Fruit fly (Drosophila melanogaster) whole organism, prepupa: ENCODE measurements around the gene CG31106.

Experiments used
- Blimp-1 ChIP-seq: fragments of 200-800 bp; sonication (Bioruptor generic); optimal IDR thresholded peaks from 3 replicates; lab custom pipeline; 2017; ENCODE audit warnings: missing biosample characterization, missing genetic modification characterization, mild to moderate bottlenecking, moderate library complexity, missing genetic modification reagents
- CG10631 ChIP-seq: fragments of 200-800 bp; sonication (Bioruptor generic); optimal IDR thresholded peaks from 2 replicates; lab custom pipeline; 2016; ENCODE audit warnings: missing biosample characterization, missing genetic modification characterization
- CG11294 ChIP-seq: fragments of 200-800 bp; sonication (Bioruptor generic); IDR thresholded peaks from 2 replicates; pipeline ENCODE4 v1.3.6; 2022; ENCODE audit warnings: missing biosample characterization, missing genetic modification characterization
- CG11762 ChIP-seq: fragments of 200-800 bp; sonication (Bioruptor generic); optimal IDR thresholded peaks from 3 replicates; lab custom pipeline; 2016; ENCODE audit warnings: missing biosample characterization, missing genetic modification characterization; ENCODE audit not compliant: insufficient read depth
- CG11902 ChIP-seq: fragments of 200-800 bp; sonication (Bioruptor generic); optimal IDR thresholded peaks from 3 replicates; lab custom pipeline; 2016; ENCODE audit warnings: missing biosample characterization, missing genetic modification characterization
- CG15336 ChIP-seq: fragments of 200-800 bp; sonication (Bioruptor generic); IDR thresholded peaks from 2 replicates; pipeline ENCODE4 v1.3.6; 2022; ENCODE audit warnings: missing biosample characterization, missing genetic modification characterization
- CG1621 ChIP-seq: fragments of 200-800 bp; sonication (Bioruptor generic); optimal IDR thresholded peaks from 3 replicates; lab custom pipeline; 2018; ENCODE audit warnings: missing biosample characterization, mild to moderate bottlenecking, missing genetic modification characterization
- CG3032 ChIP-seq: fragments of 200-800 bp; optimal IDR thresholded peaks from 2 replicates; lab custom pipeline; 2019; ENCODE audit warnings: missing biosample characterization, mild to moderate bottlenecking, missing genetic modification characterization, moderate library complexity
- CG31627 ChIP-seq: fragments of 200-800 bp; sonication (Bioruptor generic); optimal IDR thresholded peaks from 3 replicates; lab custom pipeline; 2016; ENCODE audit warnings: missing biosample characterization, missing genetic modification characterization
- CG32006 ChIP-seq: fragments of 200-800 bp; sonication (Bioruptor generic); optimal IDR thresholded peaks from 3 replicates; lab custom pipeline; 2017; ENCODE audit warnings: missing biosample characterization, mild to moderate bottlenecking, missing genetic modification characterization
- CG34406 ChIP-seq: fragments of 200-800 bp; sonication (Bioruptor generic); optimal IDR thresholded peaks from 3 replicates; lab custom pipeline; 2016; ENCODE audit warnings: missing biosample characterization, missing genetic modification characterization
- CG3919 ChIP-seq: fragments of 200-800 bp; sonication (Bioruptor generic); optimal IDR thresholded peaks from 3 replicates; lab custom pipeline; 2016; ENCODE audit warnings: missing biosample characterization, missing genetic modification characterization
- CG4318 ChIP-seq: fragments of 200-800 bp; sonication (Bioruptor generic); optimal IDR thresholded peaks from 3 replicates; lab custom pipeline; 2017; ENCODE audit warnings: missing biosample characterization, mild to moderate bottlenecking, missing genetic modification characterization
- CG6276 ChIP-seq: fragments of 200-800 bp; sonication (Bioruptor generic); optimal IDR thresholded peaks from 2 replicates; lab custom pipeline; 2017; ENCODE audit warnings: missing biosample characterization, mild to moderate bottlenecking, missing genetic modification characterization
- CG7368 ChIP-seq: fragments of 200-800 bp; sonication (Bioruptor generic); optimal IDR thresholded peaks from 3 replicates; lab custom pipeline; 2016; ENCODE audit warnings: missing biosample characterization, missing genetic modification characterization
- CG8119 ChIP-seq: fragments of 200-800 bp; sonication (Bioruptor generic); IDR thresholded peaks from 3 replicates; pipeline ENCODE4 v1.3.6; 2022; ENCODE audit warnings: missing biosample characterization, missing genetic modification characterization
- CG8632 ChIP-seq: fragments of 200-800 bp; sonication (Bioruptor generic); optimal IDR thresholded peaks from 3 replicates; lab custom pipeline; 2016; ENCODE audit warnings: missing biosample characterization, missing genetic modification characterization
- CG9139 ChIP-seq: fragments of 200-800 bp; sonication (Bioruptor generic); optimal IDR thresholded peaks from 3 replicates; lab custom pipeline; 2017; ENCODE audit warnings: missing biosample characterization, mild to moderate bottlenecking, missing genetic modification characterization
- Eip75B ChIP-seq: fragments of 200-800 bp; sonication (Bioruptor generic); optimal IDR thresholded peaks from 3 replicates; lab custom pipeline; 2016; ENCODE audit warnings: missing biosample characterization, missing genetic modification characterization
- Eip78C ChIP-seq: fragments of 200-800 bp; sonication (Bioruptor generic); peaks from one replicate; lab custom pipeline; 2016; ENCODE audit warnings: missing biosample characterization, missing genetic modification characterization
- Eip93F ChIP-seq: fragments of 200-800 bp; sonication (Bioruptor generic); optimal IDR thresholded peaks from 2 replicates; lab custom pipeline; 2016; ENCODE audit warnings: missing biosample characterization, mild to moderate bottlenecking, missing genetic modification characterization
- Ets21C ChIP-seq: fragments of 200-800 bp; sonication (Bioruptor generic); optimal IDR thresholded peaks from 3 replicates; lab custom pipeline; 2016; ENCODE audit warnings: missing biosample characterization, missing genetic modification characterization
- Ets96B ChIP-seq: fragments of 200-800 bp; optimal IDR thresholded peaks from 2 replicates; lab custom pipeline; 2019; ENCODE audit warnings: missing biosample characterization, mild to moderate bottlenecking, missing genetic modification characterization, moderate library complexity
- Gug ChIP-seq: fragments of 200-800 bp; sonication (Bioruptor generic); IDR thresholded peaks from 2 replicates; pipeline ENCODE4 v1.3.6; 2022; ENCODE audit warnings: missing biosample characterization, missing genetic modification characterization
- Hr38 ChIP-seq: sonication (Bioruptor generic); optimal IDR thresholded peaks from 2 replicates; lab custom pipeline; 2016; ENCODE audit warnings: missing biosample characterization, missing genetic modification characterization
- Hr4 ChIP-seq: fragments of 200-800 bp; sonication (Bioruptor generic); optimal IDR thresholded peaks from 3 replicates; lab custom pipeline; 2016; ENCODE audit warnings: missing biosample characterization, missing genetic modification characterization
- Lpt ChIP-seq: fragments of 200-800 bp; sonication (Bioruptor generic); optimal IDR thresholded peaks from 3 replicates; lab custom pipeline; 2016; ENCODE audit warnings: missing biosample characterization, missing genetic modification characterization
- OdsH ChIP-seq: fragments of 200-800 bp; sonication (Bioruptor generic); optimal IDR thresholded peaks from 3 replicates; lab custom pipeline; 2016; ENCODE audit warnings: missing biosample characterization, missing genetic modification characterization
- Smox ChIP-seq: fragments of 200-800 bp; sonication (Bioruptor generic); optimal IDR thresholded peaks from 3 replicates; lab custom pipeline; 2016; ENCODE audit warnings: missing biosample characterization, missing genetic modification characterization
- Sox102F ChIP-seq: fragments of 200-800 bp; sonication (Bioruptor generic); optimal IDR thresholded peaks from 2 replicates; lab custom pipeline; 2016; ENCODE audit warnings: missing biosample characterization, mild to moderate bottlenecking, missing genetic modification characterization
- achi ChIP-seq: fragments of 200-800 bp; sonication (Bioruptor generic); optimal IDR thresholded peaks from 3 replicates; lab custom pipeline; 2016; ENCODE audit warnings: missing biosample characterization, missing genetic modification characterization
- acj6 ChIP-seq: fragments of 200-800 bp; sonication (Bioruptor generic); optimal IDR thresholded peaks from 3 replicates; lab custom pipeline; 2016; ENCODE audit warnings: missing biosample characterization, missing genetic modification characterization
- cyc ChIP-seq: fragments of 200-800 bp; sonication (Bioruptor generic); optimal IDR thresholded peaks from 3 replicates; lab custom pipeline; 2016; ENCODE audit warnings: missing biosample characterization, missing genetic modification characterization
- eg ChIP-seq: fragments of 200-800 bp; sonication (Bioruptor generic); IDR thresholded peaks from 3 replicates; pipeline ENCODE4 v1.3.6; 2022; ENCODE audit warnings: missing biosample characterization, missing genetic modification characterization
- fd59A ChIP-seq: fragments of 200-800 bp; sonication (Bioruptor generic); optimal IDR thresholded peaks from 2 replicates; lab custom pipeline; 2017; ENCODE audit warnings: missing biosample characterization, mild to moderate bottlenecking, missing genetic modification characterization, missing genetic modification reagents
- fd85E ChIP-seq: fragments of 200-800 bp; sonication (Bioruptor generic); optimal IDR thresholded peaks from 3 replicates; lab custom pipeline; 2016; ENCODE audit warnings: missing biosample characterization, missing genetic modification characterization
- lz ChIP-seq: fragments of 200-800 bp; sonication (Bioruptor generic); optimal IDR thresholded peaks from 3 replicates; lab custom pipeline; 2016; ENCODE audit warnings: missing biosample characterization, missing genetic modification characterization
- net ChIP-seq: fragments of 200-800 bp; sonication (Bioruptor generic); optimal IDR thresholded peaks from 3 replicates; lab custom pipeline; 2016; ENCODE audit warnings: missing biosample characterization, missing genetic modification characterization
- salr ChIP-seq, 2 experiments: fragments of 200-800 bp; sonication (Bioruptor generic); optimal IDR thresholded peaks; 3 replicates each; lab custom pipeline; 2016 to 2018; ENCODE audit warnings: missing biosample characterization in 2 of 2, missing genetic modification characterization in 2 of 2, mild to moderate bottlenecking in 1 of 2
- spab ChIP-seq: fragments of 200-800 bp; sonication (Bioruptor generic); optimal IDR thresholded peaks from 2 replicates; lab custom pipeline; 2017; ENCODE audit warnings: missing biosample characterization, mild to moderate bottlenecking, missing genetic modification characterization, missing genetic modification reagents
- ss ChIP-seq, 2 experiments: fragments of 200-800 bp; sonication (Bioruptor generic); optimal IDR thresholded peaks; 2 replicates in 1 of 2; 3 replicates in 1 of 2; lab custom pipeline; 2017 to 2018; ENCODE audit warnings: mild to moderate bottlenecking in 2 of 2, missing biosample characterization in 2 of 2, missing genetic modification characterization in 2 of 2, moderate library complexity in 1 of 2
- svp ChIP-seq: fragments of 200-800 bp; sonication (Bioruptor generic); peaks from one replicate; lab custom pipeline; 2016; ENCODE audit warnings: missing biosample characterization, missing genetic modification characterization
- topi ChIP-seq: fragments of 200-800 bp; sonication (Bioruptor generic); optimal IDR thresholded peaks from 3 replicates; lab custom pipeline; 2016; ENCODE audit warnings: missing biosample characterization, missing genetic modification characterization
- vri ChIP-seq: fragments of 200-800 bp; sonication (Bioruptor generic); optimal IDR thresholded peaks from 3 replicates; lab custom pipeline; 2016; ENCODE audit warnings: missing biosample characterization, mild to moderate bottlenecking, missing genetic modification characterization

CG31106 gene

DNA sequence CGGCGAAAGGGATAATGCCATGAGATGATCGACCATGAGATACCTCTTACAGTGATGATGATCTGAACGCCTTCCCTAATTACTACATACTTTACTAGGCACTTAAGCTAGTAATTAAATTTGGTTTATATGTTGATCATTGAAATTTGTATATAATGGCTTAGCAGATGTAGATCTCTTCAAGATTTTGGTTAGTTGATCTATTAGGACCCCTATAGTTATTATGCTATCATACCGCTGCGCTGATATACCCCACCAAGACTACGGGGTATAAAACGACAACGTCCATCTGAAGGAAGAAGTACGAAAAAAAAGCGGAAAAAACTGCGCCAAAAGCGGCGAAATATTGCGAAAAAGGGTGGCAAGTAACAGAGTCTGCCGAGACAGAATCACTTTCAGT, 41.9 kb upstream of the CG31106 start (continued):
- TF ChIP-seq CG3919 (GFP tag; lab: Kevin White, UChicago) (peak; percentile 58), cyc (GFP tag; lab: Kevin White, UChicago) (peak; percentile 70), topi (GFP tag; lab: Kevin White, UChicago) (peak; percentile 68), Blimp-1 (peak; percentile 9), eg (GFP tag; lab: Robert Waterston, UW) (no peak), salr (GFP tag; optimal IDR thresholded peaks at IDR 0.05; lab: Kevin White, UChicago) (peak in 1 of 2 experiments; percentile 38), Smox (GFP tag; lab: Kevin White, UChicago) (peak; percentile 70), CG9139 (GFP tag; lab: Kevin White, UChicago) (peak; percentile 58)

DNA sequence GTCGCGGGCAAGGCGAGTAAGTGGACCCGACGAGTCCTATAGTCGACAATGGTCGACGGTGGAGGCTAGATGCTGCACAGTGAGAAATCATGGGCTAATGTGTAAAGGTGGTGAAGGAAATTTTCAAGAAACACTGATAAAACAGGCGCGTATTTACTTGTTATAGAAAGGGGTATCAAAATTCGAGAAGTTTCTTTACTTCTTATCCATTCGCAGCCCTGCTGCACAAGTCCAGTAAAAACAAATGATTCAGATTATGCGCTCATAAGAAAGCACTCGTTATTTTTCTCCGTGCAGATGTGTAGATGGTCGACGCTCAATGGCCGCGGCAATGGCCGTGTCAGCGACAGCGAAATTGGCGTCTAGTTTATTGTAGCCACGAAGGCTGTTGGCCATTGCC, 39.6 kb upstream of the CG31106 start:
- peak; percentile 1 for TF ChIP-seq CG3919 (GFP tag; lab: Kevin White, UChicago)
- no peak for TF ChIP-seq achi (GFP tag; lab: Kevin White, UChicago)
- TF ChIP-seq Smox (GFP tag; lab: Kevin White, UChicago) = no peak
- no peak for TF ChIP-seq CG6276 (GFP tag; lab: Kevin White, UChicago)
- TF ChIP-seq Hr38 (GFP tag; lab: Kevin White, UChicago) = no peak
- TF ChIP-seq Eip93F (GFP tag; lab: Kevin White, UChicago) = no peak
- no peak for TF ChIP-seq Lpt (GFP tag; lab: Kevin White, UChicago)
- TF ChIP-seq CG31627 (GFP tag; lab: Kevin White, UChicago) = peak; percentile 12
- peak; percentile 2 for TF ChIP-seq CG10631
- TF ChIP-seq Eip78C (GFP tag; lab: Kevin White, UChicago) = peak; percentile 52
- TF ChIP-seq, all 60 proteins: peak for 4

DNA sequence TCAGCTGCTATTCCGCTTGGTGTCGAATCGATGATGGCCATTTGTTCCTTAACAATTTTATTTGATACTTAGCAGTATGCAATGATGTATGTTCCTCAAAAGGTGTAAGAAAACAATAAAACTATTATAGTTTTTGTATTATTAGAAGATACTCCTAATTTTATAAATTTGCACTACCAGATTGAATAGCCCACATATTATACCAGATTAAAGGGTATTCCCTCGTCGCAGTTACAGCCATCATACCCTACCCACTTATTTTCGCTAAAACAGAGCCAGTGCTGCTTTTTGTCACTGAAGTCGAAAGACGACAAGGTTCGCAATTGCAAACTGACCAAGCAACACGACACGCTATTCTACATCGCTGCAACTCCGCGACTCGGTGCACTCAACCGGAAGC, 38.7 kb upstream of the CG31106 start:
- TF ChIP-seq Ets96B (tag; lab: Kevin White, UChicago) = no peak
- TF ChIP-seq spab (GFP tag; lab: Kevin White, UChicago) = no peak
- TF ChIP-seq Eip78C (GFP tag; lab: Kevin White, UChicago) = peak; percentile 72
- TF ChIP-seq Smox (GFP tag; lab: Kevin White, UChicago) = no peak
- peak; percentile 12 for TF ChIP-seq svp (GFP tag; lab: Kevin White, UChicago)

DNA sequence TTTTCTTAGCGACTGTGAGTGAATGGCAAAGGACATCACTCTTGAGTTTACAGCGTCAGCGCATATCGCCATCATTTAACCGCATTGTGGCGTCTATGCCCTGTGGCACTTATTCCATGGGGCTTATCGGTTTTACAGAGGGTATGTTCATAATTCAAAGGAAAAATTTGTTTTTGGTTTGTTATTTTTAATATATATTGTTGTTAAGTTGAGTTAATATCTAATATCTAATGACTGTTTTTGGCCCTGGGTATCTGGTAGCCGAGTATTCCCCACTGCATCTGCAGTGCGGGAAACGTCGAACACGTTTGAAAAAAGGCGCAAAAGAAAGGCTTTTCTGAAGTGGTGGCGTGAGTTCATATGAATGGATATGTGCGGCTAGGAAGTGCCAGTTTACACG, 37.6 kb upstream of the CG31106 start:
- TF ChIP-seq net (GFP tag; lab: Kevin White, UChicago) = peak; percentile 72
- TF ChIP-seq Smox (GFP tag; lab: Kevin White, UChicago) = peak; percentile 87
- TF ChIP-seq Ets96B (tag; lab: Kevin White, UChicago) = peak; percentile 77
- TF ChIP-seq CG7368 (GFP tag; lab: Kevin White, UChicago) = peak; percentile 56
- peak; percentile 27 for TF ChIP-seq CG4318 (GFP tag; lab: Kevin White, UChicago)
- TF ChIP-seq lz (GFP tag; lab: Kevin White, UChicago) = peak; percentile 82
- no peak for TF ChIP-seq Lpt (GFP tag; lab: Kevin White, UChicago)
- TF ChIP-seq achi (GFP tag; lab: Kevin White, UChicago) = peak; percentile 61
- no peak for TF ChIP-seq Gug (GFP tag; lab: Robert Waterston, UW)
- TF ChIP-seq CG3032 (tag; lab: Kevin White, UChicago) = peak; percentile 77
- TF ChIP-seq CG10631 = peak; percentile 70
- peak; percentile 61 for TF ChIP-seq Eip75B (GFP tag; lab: Kevin White, UChicago)
- peak; percentile 37 for TF ChIP-seq Eip93F (GFP tag; lab: Kevin White, UChicago)
- TF ChIP-seq eg (GFP tag; lab: Robert Waterston, UW) = peak; percentile 50
- peak; percentile 58 for TF ChIP-seq CG11902 (GFP tag; lab: Kevin White, UChicago)
- TF ChIP-seq CG1621 (tag; lab: Kevin White, UChicago) = peak; percentile 74
- TF ChIP-seq Ets21C = peak; percentile 67
- peak; percentile 31 for TF ChIP-seq CG9139 (GFP tag; lab: Kevin White, UChicago)
- peak; percentile 68 for TF ChIP-seq CG32006 (GFP tag; lab: Kevin White, UChicago)
- TF ChIP-seq svp (GFP tag; lab: Kevin White, UChicago) = peak; percentile 89
- TF ChIP-seq CG11294 = 0 out of 2 replicates have a peak, but pooled peaks have one; percentile 30
- TF ChIP-seq CG11762 = peak; percentile 39
- TF ChIP-seq CG8119 (GFP tag; lab: Robert Waterston, UW) = peak; percentile 63
- peak; percentile 56 for TF ChIP-seq Hr4
- peak; percentile 84 for TF ChIP-seq CG34406 (GFP tag; lab: Kevin White, UChicago)
- TF ChIP-seq Sox102F (GFP tag; lab: Kevin White, UChicago) = peak; percentile 85
- peak; percentile 77 for TF ChIP-seq CG8632 (GFP tag; lab: Kevin White, UChicago)
- peak; percentile 53 for TF ChIP-seq CG15336
- peak; percentile 44 to 54 for TF ChIP-seq ss (GFP tag; optimal IDR thresholded peaks at IDR 0.05; lab: Kevin White, UChicago)
- peak; percentile 83 for TF ChIP-seq vri (GFP tag; lab: Kevin White, UChicago)
- TF ChIP-seq OdsH = peak; percentile 82
- TF ChIP-seq acj6 (GFP tag; lab: Kevin White, UChicago) = peak; percentile 88
- peak; percentile 77 for TF ChIP-seq fd59A (GFP tag; lab: Kevin White, UChicago)
- TF ChIP-seq fd85E (GFP tag; lab: Kevin White, UChicago) = no peak
